Worm (Caenorhabditis elegans): ENCODE results near the gene stdh-4.

DNA sequence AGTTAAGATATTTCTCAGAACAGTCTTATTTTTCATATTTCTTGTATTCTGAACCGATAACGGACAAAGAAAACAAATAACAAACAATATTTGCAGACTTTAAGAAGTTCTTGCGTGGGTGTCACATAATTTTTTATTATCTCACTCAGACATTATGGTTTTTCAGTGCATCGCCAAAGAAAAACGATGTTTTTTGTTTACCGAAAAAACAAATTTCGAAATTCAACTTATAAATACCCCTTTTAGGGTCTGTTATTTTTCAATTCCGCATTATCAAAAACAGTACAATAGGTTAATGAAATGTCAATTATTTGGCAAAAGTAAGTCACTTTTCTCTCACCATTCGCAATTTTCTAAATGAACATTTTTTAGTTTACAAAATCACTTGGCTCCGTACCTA, 12.1 kb upstream of the stdh-4 start, which contains the start of gene otpl-4:
- TF ChIP-seq ceh-9 (tag; optimal IDR thresholded peaks at IDR 0.05) (no peak), nhr-12 (tag; optimal IDR thresholded peaks at IDR 0.05) (no peak), nhr-25 (tag; optimal IDR thresholded peaks at IDR 0.05) (no peak), fos-1 (tag; optimal IDR thresholded peaks at IDR 0.05) (no peak), unc-62 (GFP tag; optimal IDR thresholded peaks at IDR 0.05) (no peak), ama-1 (optimal IDR thresholded peaks at IDR 0.05) (no peak), ztf-11 (tag; optimal IDR thresholded peaks at IDR 0.05) (no peak), egl-27 (tag; optimal IDR thresholded peaks at IDR 0.05) (no peak), aly-2 (tag; optimal IDR thresholded peaks at IDR 0.05) (no peak), ceh-16 (tag; optimal IDR thresholded peaks at IDR 0.05) (no peak), lsy-12 (tag; optimal IDR thresholded peaks at IDR 0.05) (no peak), jun-1 (tag; optimal IDR thresholded peaks at IDR 0.05) (no peak)
